Fruit fly (Drosophila melanogaster) whole organism: Measurements from ENCODE around the gene CG6163.

Experiments
- CG8478 ChIP-seq: fragments of >200 bp; optimal IDR thresholded peaks from 2 replicates; lab custom pipeline; 2018; ENCODE audit warnings: inconsistent platforms
- Dll ChIP-seq: fragments of >200 bp; optimal IDR thresholded peaks from 2 replicates; lab custom pipeline; 2017
- EcR ChIP-seq, 2 experiments: fragments of >200 bp; optimal IDR thresholded peaks; 2 replicates each; lab custom pipeline; 2017; ENCODE audit warnings: missing biosample characterization in 2 of 2, missing genetic modification characterization in 2 of 2, missing genetic modification reagents in 2 of 2
- pan ChIP-seq: fragments of >200 bp; optimal IDR thresholded peaks from 2 replicates; lab custom pipeline; 2017
- psq ChIP-seq: fragments of >200 bp; optimal IDR thresholded peaks from 2 replicates; lab custom pipeline; 2017
- usp ChIP-seq: fragments of >200 bp; optimal IDR thresholded peaks from 2 replicates; lab custom pipeline; 2017; ENCODE audit warnings: missing biosample characterization, missing genetic modification characterization, mixed read lengths

dm6 chr3L:11351715-11352114 lies 13.0 kb downstream of the CG6163 start:
- TF ChIP-seq psq (lab: Kevin White, UChicago), result no peak
- no peak for TF ChIP-seq usp (GFP tag; lab: Kevin White, UChicago)
- TF ChIP-seq CG8478, result no peak
- no peak for TF ChIP-seq pan (lab: Kevin White, UChicago)
- TF ChIP-seq Dll (lab: Kevin White, UChicago), result no peak
- no peak for TF ChIP-seq EcR (GFP tag; optimal IDR thresholded peaks at IDR 0.05; lab: Kevin White, UChicago)
